Worm (Caenorhabditis elegans) whole organism, L4/young adult: ENCODE results near the gene pis-1.

Experiments
- W03F9.2 ChIP-seq: fragments of 150-350 bp; optimal IDR thresholded peaks from 2 replicates; lab custom pipeline; 2014; ENCODE audit warnings: missing biosample characterization, missing genetic modification characterization
- dao-5 ChIP-seq: sonication (generic microtip); optimal IDR thresholded peaks from 2 replicates; lab custom pipeline; 2016; ENCODE audit warnings: missing genotype, missing genetic modification characterization, moderate library complexity, missing compliant biosample characterization

ce11 chrIV:9798307-9798706 is 1.9 kb upstream of the pis-1 start:
- TF ChIP-seq dao-5 (tag; lab: Kevin White, UChicago) = no peak
- no peak for TF ChIP-seq W03F9.2 (tag; lab: Kevin White, UChicago)
